Worm (Caenorhabditis elegans): Measurements from ENCODE around the gene K09F5.1.

DNA sequence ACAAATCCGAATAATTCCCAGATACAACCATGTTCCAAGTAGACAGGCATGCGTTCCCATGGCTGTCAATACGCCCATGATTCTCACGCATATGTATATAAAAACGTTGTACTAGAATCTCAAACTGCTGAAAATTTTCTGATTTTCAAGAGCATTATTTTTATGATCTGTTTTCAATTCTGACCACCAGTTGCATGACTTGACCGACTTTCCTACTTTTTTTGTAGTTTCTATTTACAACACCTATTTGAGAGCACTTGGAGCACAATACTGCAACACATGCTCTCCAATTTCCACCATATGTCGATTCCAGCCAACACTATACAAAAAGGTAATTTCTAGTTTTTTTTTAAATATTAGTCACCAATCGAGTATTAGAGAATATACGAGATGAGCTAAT, 4.5 kb downstream of the K09F5.1 start, which contains the start of gene ref-2:
- no peak for TF ChIP-seq ref-1 (GFP tag; conservative IDR thresholded peaks at IDR 0.05)
- TF ChIP-seq tab-1 (GFP tag; IDR thresholded peaks at IDR 0.05), result no peak
- TF ChIP-seq flt-1 (GFP tag; IDR thresholded peaks at IDR 0.05), result no peak
- no peak for TF ChIP-seq ztf-23 (GFP tag; IDR thresholded peaks at IDR 0.05)
- no peak for TF ChIP-seq T22C8.4 (GFP tag; IDR thresholded peaks at IDR 0.05)
- TF ChIP-seq ztf-29 (GFP tag; IDR thresholded peaks at IDR 0.05), result no peak
- no peak for TF ChIP-seq med-1 (GFP tag; optimal IDR thresholded peaks at IDR 0.05; ENCODE audit: insufficient read depth)
- no peak for TF ChIP-seq cog-1 (tag; optimal IDR thresholded peaks at IDR 0.05)

Data from whole organism, midembryonic.